Worm (Caenorhabditis elegans) whole organism, early embryonic: ENCODE data around the gene F37A4.3.

Experiments used
- B0310.2 ChIP-seq: sonication (generic microtip); optimal IDR thresholded peaks from 2 replicates; lab custom pipeline; 2016; ENCODE audit warnings: mild to moderate bottlenecking, missing genetic modification characterization, missing compliant biosample characterization
- F13C5.2 ChIP-seq: sonication (generic microtip); optimal IDR thresholded peaks from 2 replicates; lab custom pipeline; 2017; ENCODE audit warnings: mild to moderate bottlenecking, missing genetic modification characterization, inconsistent platforms, missing compliant biosample characterization
- aly-1 ChIP-seq: sonication (generic microtip); optimal IDR thresholded peaks from 2 replicates; lab custom pipeline; 2016; ENCODE audit warnings: missing genetic modification characterization, missing compliant biosample characterization
- ama-1 ChIP-seq: fragments of 150-350 bp; optimal IDR thresholded peaks from 2 replicates; lab custom pipeline; 2014
- ceh-13 ChIP-seq: fragments of 200-800 bp; sonication (Bioruptor generic); optimal IDR thresholded peaks from 2 replicates; lab custom pipeline; 2018; ENCODE audit warnings: mild to moderate bottlenecking, missing genetic modification characterization, missing compliant biosample characterization
- ceh-36 ChIP-seq: sonication (generic microtip); optimal IDR thresholded peaks from 2 replicates; lab custom pipeline; 2016; ENCODE audit warnings: missing genetic modification characterization, inconsistent platforms, missing compliant biosample characterization
- ets-7 ChIP-seq: sonication (generic microtip); optimal IDR thresholded peaks from 2 replicates; lab custom pipeline; 2016; ENCODE audit warnings: missing genotype, missing genetic modification characterization, missing compliant biosample characterization
- flt-1 ChIP-seq: fragments of 200-800 bp; sonication (Bioruptor generic); IDR thresholded peaks from 2 replicates; pipeline ENCODE4 v1.3.6; 2022; ENCODE audit warnings: missing genetic modification characterization, missing compliant biosample characterization
- hmbx-1 ChIP-seq: sonication (generic microtip); optimal IDR thresholded peaks from 2 replicates; lab custom pipeline; 2016; ENCODE audit warnings: mild to moderate bottlenecking, missing genetic modification characterization, missing compliant biosample characterization
- hmg-4 ChIP-seq: fragments of 200-800 bp; sonication (Bioruptor generic); optimal IDR thresholded peaks from 2 replicates; lab custom pipeline; 2018; ENCODE audit warnings: mild to moderate bottlenecking, missing genetic modification characterization, missing compliant biosample characterization
- hnd-1 ChIP-seq: sonication (generic microtip); optimal IDR thresholded peaks from 2 replicates; lab custom pipeline; 2016; ENCODE audit warnings: missing genetic modification characterization, missing compliant biosample characterization
- pes-1 ChIP-seq: fragments of 200-800 bp; sonication (Bioruptor generic); IDR thresholded peaks from 2 replicates; pipeline ENCODE4 v1.3.6; 2022; ENCODE audit warnings: missing genetic modification reagents, missing genetic modification characterization, missing compliant biosample characterization
- scrt-1 ChIP-seq: fragments of 200-800 bp; sonication (Bioruptor generic); IDR thresholded peaks from 2 replicates; pipeline ENCODE4 v1.3.6; 2022; ENCODE audit warnings: missing genetic modification characterization, missing compliant biosample characterization
- sea-1 ChIP-seq: fragments of 200-800 bp; sonication (Bioruptor generic); conservative IDR thresholded peaks from 2 replicates; pipeline ENCODE4 v1.3.6; 2022; ENCODE audit warnings: missing genetic modification characterization, missing compliant biosample characterization
- tbx-11 ChIP-seq: fragments of 200-800 bp; sonication (Bioruptor generic); IDR thresholded peaks from 2 replicates; pipeline ENCODE4 v1.3.6; 2022; ENCODE audit warnings: missing genetic modification characterization, missing compliant biosample characterization
- tbx-37 ChIP-seq: fragments of 200-800 bp; sonication (Bioruptor generic); conservative IDR thresholded peaks from 2 replicates; pipeline ENCODE4 v1.3.6; 2022; ENCODE audit warnings: missing genetic modification reagents, missing genetic modification characterization, missing compliant biosample characterization
- tra-4 ChIP-seq: sonication (generic microtip); optimal IDR thresholded peaks from 2 replicates; lab custom pipeline; 2017; ENCODE audit warnings: missing genetic modification characterization, missing compliant biosample characterization

Gene F37A4.3

ce11 chrIII:6722208-6722679 lies 3.9 kb downstream of the F37A4.3 start, which contains the start of the genes bath-41 and F37A4.2:
TSS of gene bath-41 (minus strand) at chrIII:6722258.
TSS of gene F37A4.2 (plus strand) at chrIII:6722454.
- no peak for TF ChIP-seq hmg-4
- no peak for TF ChIP-seq sea-1
- no peak for TF ChIP-seq ama-1 (lab: Kevin White, UChicago)
- TF ChIP-seq tbx-11 (GFP tag; lab: Robert Waterston, UW), result no peak
- no peak for TF ChIP-seq flt-1 (GFP tag; lab: Robert Waterston, UW)
- no peak for TF ChIP-seq ets-7 (tag; lab: Kevin White, UChicago)
- no peak for TF ChIP-seq tra-4 (tag; lab: Kevin White, UChicago)
- no peak for TF ChIP-seq F13C5.2 (tag; lab: Kevin White, UChicago)
- no peak for TF ChIP-seq tbx-37 (GFP tag; lab: Robert Waterston, UW)
- no peak for TF ChIP-seq aly-1 (tag; lab: Kevin White, UChicago)

- TF ChIP-seq ets-7 (tag; lab: Kevin White, UChicago) (no peak), ama-1 (lab: Kevin White, UChicago) (no peak), hmg-4 (no peak), ceh-36 (tag; lab: Kevin White, UChicago) (no peak), B0310.2 (tag; lab: Kevin White, UChicago) (no peak), tbx-11 (GFP tag; lab: Robert Waterston, UW) (no peak), hnd-1 (tag; lab: Kevin White, UChicago) (no peak), tra-4 (tag; lab: Kevin White, UChicago) (no peak), hmbx-1 (no peak), aly-1 (tag; lab: Kevin White, UChicago) (no peak), ceh-13 (no peak), flt-1 (GFP tag; lab: Robert Waterston, UW) (no peak), pes-1 (GFP tag; lab: Robert Waterston, UW) (no peak), F13C5.2 (tag; lab: Kevin White, UChicago) (no peak), sea-1 (no peak), scrt-1 (GFP tag; lab: Robert Waterston, UW) (no peak), tbx-37 (GFP tag; lab: Robert Waterston, UW) (no peak)
These were observed 4.7 kb downstream of the F37A4.3 start, which contains the start of gene F37A4.1 for ce11 chrIII:6723089-6723488. TSS of gene F37A4.1 (plus strand) at chrIII:6723389.

ce11 chrIII:6725489-6725888 lies 7.1 kb downstream of the F37A4.3 start, which contains the start of gene wdr-4:
TSS of gene wdr-4 (plus strand) at chrIII:6725789.
- TF ChIP-seq aly-1 (tag; lab: Kevin White, UChicago) (no peak), tbx-37 (GFP tag; lab: Robert Waterston, UW) (no peak), flt-1 (GFP tag; lab: Robert Waterston, UW) (no peak), pes-1 (GFP tag; lab: Robert Waterston, UW) (no peak), tra-4 (tag; lab: Kevin White, UChicago) (no peak), ceh-13 (no peak), hmg-4 (no peak), hmbx-1 (no peak), ets-7 (tag; lab: Kevin White, UChicago) (no peak), tbx-11 (GFP tag; lab: Robert Waterston, UW) (no peak), scrt-1 (GFP tag; lab: Robert Waterston, UW) (no peak), F13C5.2 (tag; lab: Kevin White, UChicago) (no peak), ceh-36 (tag; lab: Kevin White, UChicago) (no peak), hnd-1 (tag; lab: Kevin White, UChicago) (no peak), ama-1 (lab: Kevin White, UChicago) (no peak), B0310.2 (tag; lab: Kevin White, UChicago) (no peak)

ce11 chrIII:6730185-6730850 lies 11.9 kb downstream of the F37A4.3 start, which contains the start of the genes Y102E9.5 and odr-4:
TSS of gene Y102E9.5 (minus strand) at chrIII:6730285.
TSS of gene odr-4 (plus strand) at chrIII:6730800.
- TF ChIP-seq F13C5.2 (tag; lab: Kevin White, UChicago) (no peak), hnd-1 (tag; lab: Kevin White, UChicago) (no peak)

ce11 chrIII:6731285-6731684 lies 12.9 kb downstream of the F37A4.3 start:
- no peak for TF ChIP-seq sea-1
- TF ChIP-seq hmg-4, result no peak
- no peak for TF ChIP-seq flt-1 (GFP tag; lab: Robert Waterston, UW)
- no peak for TF ChIP-seq aly-1 (tag; lab: Kevin White, UChicago)
- TF ChIP-seq hnd-1 (tag; lab: Kevin White, UChicago), result no peak
- no peak for TF ChIP-seq ets-7 (tag; lab: Kevin White, UChicago)
- TF ChIP-seq ama-1 (lab: Kevin White, UChicago), result no peak
- no peak for TF ChIP-seq B0310.2 (tag; lab: Kevin White, UChicago)

- TF ChIP-seq sea-1 (no peak), tra-4 (tag; lab: Kevin White, UChicago) (no peak), F13C5.2 (tag; lab: Kevin White, UChicago) (no peak), tbx-11 (GFP tag; lab: Robert Waterston, UW) (no peak), ceh-13 (no peak), hmg-4 (no peak), flt-1 (GFP tag; lab: Robert Waterston, UW) (no peak), aly-1 (tag; lab: Kevin White, UChicago) (no peak), ceh-36 (tag; lab: Kevin White, UChicago) (no peak), pes-1 (GFP tag; lab: Robert Waterston, UW) (no peak), B0310.2 (tag; lab: Kevin White, UChicago) (no peak), hmbx-1 (no peak), scrt-1 (GFP tag; lab: Robert Waterston, UW) (no peak), tbx-37 (GFP tag; lab: Robert Waterston, UW) (no peak), ama-1 (lab: Kevin White, UChicago) (no peak), ets-7 (tag; lab: Kevin White, UChicago) (no peak), hnd-1 (tag; lab: Kevin White, UChicago) (no peak)
These were observed 16.1 kb downstream of the F37A4.3 start, which contains the start of gene Y102E9.3 for ce11 chrIII:6734420-6734819. TSS of gene Y102E9.3 (minus strand) at chrIII:6734520.

ce11 chrIII:6736566-6736965 lies 18.2 kb downstream of the F37A4.3 start, which contains the start of gene Y102E9.6:
TSS of gene Y102E9.6 (minus strand) at chrIII:6736666.
- TF ChIP-seq ama-1 (lab: Kevin White, UChicago), result no peak
- TF ChIP-seq aly-1 (tag; lab: Kevin White, UChicago), result no peak
